Worm (Caenorhabditis elegans): Measurements from ENCODE around the gene R06F6.12.

R06F6.12 gene

ce11 chrII:10860840-10861239, 37.0 kb upstream of the R06F6.12 start, which contains the start of gene M106.3 (continued):
- peak in 1 of 2 experiments; percentile 47 for TF ChIP-seq lin-35 (GFP tag; optimal IDR thresholded peaks at IDR 0.05)
- no peak for TF ChIP-seq ceh-88 (GFP tag; IDR thresholded peaks at IDR 0.05)
- TF ChIP-seq elt-2 (tag; optimal IDR thresholded peaks at IDR 0.05): peak; percentile 37
- TF ChIP-seq ceh-82 (tag; optimal IDR thresholded peaks at IDR 0.05): no peak
- no peak for TF ChIP-seq pax-3 (tag; optimal IDR thresholded peaks at IDR 0.05)
- no peak for TF ChIP-seq lin-15B (tag; optimal IDR thresholded peaks at IDR 0.05)
- no peak for TF ChIP-seq unc-130 (tag; optimal IDR thresholded peaks at IDR 0.05)
- TF ChIP-seq unc-86 (tag; optimal IDR thresholded peaks at IDR 0.05): no peak

ce11 chrII:10859359-10859758, 35.5 kb upstream of the R06F6.12 start:
- TF ChIP-seq pag-3 (tag; optimal IDR thresholded peaks at IDR 0.05; ENCODE audit: borderline replicate concordance, insufficient read depth): no peak
- TF ChIP-seq tbx-2 (tag; optimal IDR thresholded peaks at IDR 0.05): no peak
- no peak for TF ChIP-seq nhr-11 (tag; optimal IDR thresholded peaks at IDR 0.05)
- no peak for TF ChIP-seq lin-14 (GFP tag; optimal IDR thresholded peaks at IDR 0.05)
- TF ChIP-seq nhr-47 (tag; optimal IDR thresholded peaks at IDR 0.05): no peak
- TF ChIP-seq lsy-2 (tag; optimal IDR thresholded peaks at IDR 0.05): no peak
- TF ChIP-seq nhr-19 (GFP tag; conservative IDR thresholded peaks at IDR 0.05): no peak
- TF ChIP-seq mab-9 (GFP tag; IDR thresholded peaks at IDR 0.05): no peak
- no peak for TF ChIP-seq hlh-4 (tag; optimal IDR thresholded peaks at IDR 0.05)
- no peak for TF ChIP-seq xbp-1 (tag; optimal IDR thresholded peaks at IDR 0.05)
- no peak for TF ChIP-seq efl-1 (optimal IDR thresholded peaks at IDR 0.05)
- TF ChIP-seq efl-1 (GFP tag; optimal IDR thresholded peaks at IDR 0.05 in 1 of 2): no peak
- no peak for TF ChIP-seq aha-1 (tag; optimal IDR thresholded peaks at IDR 0.05)
- no peak for TF ChIP-seq lin-35 (GFP tag; optimal IDR thresholded peaks at IDR 0.05)

- TF ChIP-seq ceh-90 (tag; optimal IDR thresholded peaks at IDR 0.05) (no peak), lir-3 (tag; optimal IDR thresholded peaks at IDR 0.05; ENCODE audit: poor library complexity) (no peak), C16A3.4 (tag; optimal IDR thresholded peaks at IDR 0.05) (no peak), nhr-20 (tag; optimal IDR thresholded peaks at IDR 0.05) (no peak), nhr-85 (tag) (no peak), ceh-63 (GFP tag; optimal IDR thresholded peaks at IDR 0.05) (no peak), unc-86 (tag; optimal IDR thresholded peaks at IDR 0.05) (no peak), nhr-71 (tag; optimal IDR thresholded peaks at IDR 0.05) (no peak), nhr-11 (tag; optimal IDR thresholded peaks at IDR 0.05) (no peak), mef-2 (tag; optimal IDR thresholded peaks at IDR 0.05) (no peak), nhr-77 (tag; optimal IDR thresholded peaks at IDR 0.05) (no peak), pqm-1 (tag; optimal IDR thresholded peaks at IDR 0.05) (no peak), F16B12.6 (tag; optimal IDR thresholded peaks at IDR 0.05) (no peak), fkh-4 (tag; optimal IDR thresholded peaks at IDR 0.05; ENCODE audit: borderline replicate concordance) (no peak), lin-15B (tag; optimal IDR thresholded peaks at IDR 0.05) (no peak)
Observed at ce11 chrII:10857077-10857476, 33.2 kb upstream of the R06F6.12 start, which contains the start of gene M106.7. TSS of gene M106.7 (minus strand) at chrII:10857177.

- TF ChIP-seq pax-3 (tag; optimal IDR thresholded peaks at IDR 0.05) (no peak), lir-3 (tag; optimal IDR thresholded peaks at IDR 0.05; ENCODE audit: poor library complexity) (no peak), egl-13 (tag; optimal IDR thresholded peaks at IDR 0.05) (no peak), zip-4 (GFP tag; optimal IDR thresholded peaks at IDR 0.05) (no peak), mab-9 (GFP tag; IDR thresholded peaks at IDR 0.05) (no peak)
Observed at ce11 chrII:10852880-10853279, 29.0 kb upstream of the R06F6.12 start.

- TF ChIP-seq skn-1 (tag; optimal IDR thresholded peaks at IDR 0.05): peak; percentile 63
- peak; percentile 56 for TF ChIP-seq elt-2 (tag; optimal IDR thresholded peaks at IDR 0.05)
- peak; percentile 76 for TF ChIP-seq C04F5.9 (tag; optimal IDR thresholded peaks at IDR 0.05)
- no peak for TF ChIP-seq ama-1 (optimal IDR thresholded peaks at IDR 0.05)
- peak; percentile 68 for TF ChIP-seq nhr-19 (GFP tag; conservative IDR thresholded peaks at IDR 0.05)
- peak; percentile 55 for TF ChIP-seq ceh-88 (GFP tag; IDR thresholded peaks at IDR 0.05)
- no peak for TF ChIP-seq ces-1 (GFP tag; optimal IDR thresholded peaks at IDR 0.05)
- TF ChIP-seq hlh-4 (tag; optimal IDR thresholded peaks at IDR 0.05): no peak
- TF ChIP-seq dpl-1 (GFP tag; optimal IDR thresholded peaks at IDR 0.05): peak; percentile 35 to 61 (median 55)
- no peak for TF ChIP-seq alr-1 (tag; optimal IDR thresholded peaks at IDR 0.05; ENCODE audit: borderline replicate concordance)
- TF ChIP-seq elt-3 (tag; optimal IDR thresholded peaks at IDR 0.05): peak in 2 of 6 experiments; percentile 52 to 78
- TF ChIP-seq egl-13 (tag; optimal IDR thresholded peaks at IDR 0.05): peak; percentile 59
- TF ChIP-seq lin-13 (GFP tag; optimal IDR thresholded peaks at IDR 0.05): peak; percentile 78
- TF ChIP-seq F16B12.6 (tag; optimal IDR thresholded peaks at IDR 0.05): no peak
- peak; percentile 71 for TF ChIP-seq nhr-47 (tag; optimal IDR thresholded peaks at IDR 0.05)
- TF ChIP-seq tbx-2 (tag; optimal IDR thresholded peaks at IDR 0.05): peak; percentile 83
- peak; percentile 65 to 72 for TF ChIP-seq lsy-2 (tag; optimal IDR thresholded peaks at IDR 0.05)
- no peak for TF ChIP-seq nhr-237 (tag; optimal IDR thresholded peaks at IDR 0.05)
- no peak for TF ChIP-seq hpl-2 (GFP tag; optimal IDR thresholded peaks at IDR 0.05)
- no peak for TF ChIP-seq ceh-90 (tag; optimal IDR thresholded peaks at IDR 0.05)
Observed at ce11 chrII:10851110-10851509, 27.2 kb upstream of the R06F6.12 start.

All from whole organism, L1 larva.